Worm (Caenorhabditis elegans) whole organism, dauer: Measurements from ENCODE around the gene fbxa-52.

Experiments
- unc-62 ChIP-seq: sonication (generic microtip); optimal IDR thresholded peaks from 2 replicates; lab custom pipeline; 2017; ENCODE audit warnings: missing biosample characterization, missing genetic modification reagents, missing genetic modification characterization

The fbxa-52 gene

DNA sequence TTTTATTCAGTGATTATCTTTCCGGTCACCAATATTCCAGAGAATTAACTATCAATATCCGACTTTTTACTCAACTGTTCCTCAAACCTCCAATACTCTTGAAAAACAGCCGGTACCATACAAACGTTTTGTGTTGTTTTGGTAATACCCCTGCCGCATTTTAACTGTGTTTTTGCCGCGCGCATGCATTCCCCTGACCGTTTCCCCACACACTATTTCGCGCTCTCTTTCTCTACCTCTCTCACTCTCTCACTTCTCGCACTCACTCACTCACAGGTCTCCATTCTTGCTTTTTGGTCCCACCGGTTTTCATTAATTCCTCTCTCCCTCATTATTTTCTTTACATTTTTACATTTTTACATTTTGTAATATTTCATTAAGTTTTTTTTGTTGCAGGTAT, 29.9 kb downstream of the fbxa-52 start, which contains the start of gene meg-4:
TSS of gene meg-4 (plus strand) at position 397 of the 400 bp plus-strand sequence.
- no peak for TF ChIP-seq unc-62

DNA sequence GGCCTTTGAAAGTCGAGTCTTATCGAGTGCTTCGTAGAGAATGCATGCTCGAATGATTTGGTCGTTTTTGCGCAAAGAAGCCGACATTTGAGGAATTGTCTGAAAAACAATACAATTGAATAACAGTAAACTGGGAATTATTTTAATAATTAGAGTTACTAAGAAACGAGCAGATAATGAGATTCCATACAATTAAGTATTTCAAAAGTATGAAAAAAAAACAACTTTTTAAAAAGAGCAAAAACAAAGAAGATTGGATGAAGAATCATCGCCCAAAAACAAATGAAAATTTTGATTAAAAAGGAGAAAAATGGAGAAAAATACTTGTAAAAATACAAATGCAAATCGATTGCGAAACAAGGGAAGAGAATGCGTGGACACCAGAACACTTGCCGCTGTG, 34.4 kb downstream of the fbxa-52 start, which contains the start of gene fbxa-170:
TSS of gene fbxa-170 (minus strand) at position 101 of the 400 bp plus-strand sequence.
- no peak for TF ChIP-seq unc-62

DNA sequence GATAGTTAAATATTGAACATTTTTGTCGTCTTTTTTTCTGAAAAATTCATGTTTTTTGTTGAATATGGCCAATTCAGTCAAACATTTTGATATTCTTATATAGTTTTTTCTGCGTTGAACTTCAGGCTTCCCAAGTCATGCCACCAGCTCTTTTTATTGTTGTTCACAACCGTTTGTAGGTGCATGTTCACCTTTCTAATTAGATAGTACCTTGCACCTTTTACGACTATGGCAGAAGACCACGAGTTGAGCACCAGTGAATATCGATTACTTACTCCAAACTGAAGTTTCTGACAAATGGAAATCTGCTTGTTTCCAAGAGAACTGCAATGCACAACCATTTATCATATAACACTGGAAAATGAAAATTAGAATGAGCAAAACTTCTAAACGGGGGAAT, 36.6 kb downstream of the fbxa-52 start:
- TF ChIP-seq unc-62: no peak

DNA sequence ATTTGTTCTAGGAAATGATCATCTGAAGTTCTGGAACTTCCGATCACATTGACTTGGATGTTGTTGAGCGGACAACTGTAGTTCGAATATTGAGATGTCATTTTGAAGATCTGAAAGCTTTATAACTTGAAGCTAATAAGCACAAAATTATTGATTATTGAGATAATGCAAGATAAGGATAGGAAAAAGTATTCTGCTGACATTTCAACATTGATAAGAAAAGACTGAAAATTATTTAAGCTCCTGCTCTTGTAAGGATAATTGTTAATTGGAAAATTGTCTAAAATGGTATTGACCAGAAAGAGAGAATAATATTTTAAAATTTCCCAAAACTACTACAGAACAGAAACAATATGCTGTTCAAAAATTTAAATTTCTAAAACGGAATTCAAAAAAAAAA, 38.4 kb downstream of the fbxa-52 start, which contains the start of gene tbx-31:
TSS of gene tbx-31 (minus strand) at position 101 of the 400 bp plus-strand sequence.
- TF ChIP-seq unc-62: no peak

DNA sequence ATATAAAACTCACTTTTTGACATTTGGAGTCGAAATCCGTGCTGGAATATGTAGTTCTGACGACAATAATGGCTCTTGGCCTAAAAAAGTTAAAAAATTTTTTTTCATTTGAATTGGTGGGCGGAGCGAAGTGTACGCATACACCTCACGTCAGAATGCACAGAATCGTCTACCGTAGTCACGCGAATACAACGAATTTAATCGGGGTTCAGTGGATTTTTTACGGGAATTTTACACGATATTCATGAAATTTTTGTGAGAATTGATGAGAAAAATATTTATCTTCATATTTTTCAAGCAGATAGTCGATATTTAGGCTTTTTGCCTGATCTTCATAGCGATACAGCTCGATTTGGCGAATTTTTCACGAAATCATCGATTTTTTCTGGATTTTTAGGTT, 43.7 kb downstream of the fbxa-52 start, which contains the start of gene R09H3.3:
TSS of gene R09H3.3 (minus strand) at position 101 of the 400 bp plus-strand sequence.
- no peak for TF ChIP-seq unc-62

DNA sequence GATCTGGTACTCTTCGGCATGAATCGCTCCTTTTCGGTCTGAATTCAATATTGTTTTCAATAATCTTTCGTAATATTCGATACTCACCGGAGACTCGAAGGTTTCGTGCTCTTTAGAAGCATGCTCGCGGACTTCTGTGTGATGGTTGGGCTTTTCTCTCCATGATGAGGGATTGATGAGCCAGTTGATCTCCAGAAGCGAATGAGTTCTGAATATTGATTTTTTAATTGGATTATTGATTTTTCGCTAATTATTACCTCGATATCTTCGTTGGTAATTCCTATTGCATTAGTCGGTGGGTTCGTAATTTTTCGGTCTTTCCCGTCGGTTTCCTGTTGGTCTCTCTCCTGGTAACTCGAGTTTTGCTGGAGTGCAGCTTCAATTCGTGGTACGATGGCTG, 45.4 kb downstream of the fbxa-52 start:
- TF ChIP-seq unc-62: no peak

DNA sequence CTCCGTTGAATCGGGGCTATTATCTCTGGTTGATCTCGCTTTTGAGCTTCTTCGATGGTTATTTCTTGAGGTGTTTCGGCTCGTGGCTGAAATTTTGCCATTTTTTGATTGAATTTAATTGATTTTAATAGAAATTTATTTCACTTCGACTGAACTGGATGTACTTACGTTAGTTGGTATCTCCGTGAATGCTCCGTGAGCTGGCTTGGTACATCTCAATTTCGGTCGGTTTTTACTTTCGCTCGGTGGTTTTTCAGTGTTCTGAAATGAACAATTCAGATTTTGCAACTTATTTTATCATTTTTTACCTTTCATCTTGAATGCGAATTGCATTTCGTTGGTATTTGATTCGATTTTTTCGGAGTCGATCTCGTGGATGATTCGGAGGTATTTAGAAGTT, 47.5 kb downstream of the fbxa-52 start, which contains the start of gene R09H3.2:
TSS of gene R09H3.2 (minus strand) at position 101 of the 400 bp plus-strand sequence.
- no peak for TF ChIP-seq unc-62
